Worm (Caenorhabditis elegans) whole organism, midembryonic: ENCODE measurements around the gene pho-9.

Experiments
- cog-1 ChIP-seq: sonication (generic microtip); optimal IDR thresholded peaks from 2 replicates; lab custom pipeline; 2016; ENCODE audit warnings: missing genetic modification characterization, missing compliant biosample characterization
- flt-1 ChIP-seq: fragments of 200-800 bp; sonication (Bioruptor generic); IDR thresholded peaks from 2 replicates; pipeline ENCODE4 v1.3.6; 2022; ENCODE audit warnings: missing genetic modification characterization, missing compliant biosample characterization
- klf-2 ChIP-seq: fragments of 200-800 bp; sonication (Bioruptor generic); conservative IDR thresholded peaks from 2 replicates; pipeline ENCODE4 v1.3.6; 2022; ENCODE audit warnings: missing genetic modification reagents, missing genetic modification characterization, missing compliant biosample characterization
- ref-1 ChIP-seq: fragments of 200-800 bp; sonication (Bioruptor generic); conservative IDR thresholded peaks from 2 replicates; pipeline ENCODE4 v1.3.6; 2022; ENCODE audit warnings: missing genetic modification reagents, missing genetic modification characterization, missing compliant biosample characterization
- ztf-29 ChIP-seq: fragments of 200-800 bp; sonication (Bioruptor generic); IDR thresholded peaks from 2 replicates; pipeline ENCODE4 v1.3.6; 2022; ENCODE audit warnings: missing genetic modification reagents, missing genetic modification characterization, missing compliant biosample characterization

ce11 chrIII:2795442-2796023 lies 34.9 kb upstream of the pho-9 start:
- no peak for TF ChIP-seq klf-2 (GFP tag; lab: Robert Waterston, UW)
- TF ChIP-seq ref-1 (GFP tag; lab: Robert Waterston, UW), result no peak
- 0 out of 2 replicates have a peak, but pooled peaks have one; percentile 42 for TF ChIP-seq ztf-29 (GFP tag; lab: Robert Waterston, UW)
- no peak for TF ChIP-seq cog-1 (tag; lab: Kevin White, UChicago)
- 0 out of 2 replicates have a peak, but pooled peaks have one; percentile 5 for TF ChIP-seq flt-1
